Fruit fly (Drosophila melanogaster) whole organism, embryonic: ENCODE data around the gene CG7362.

Source experiments
- Atf3 ChIP-seq: fragments of 200-800 bp; sonication (Bioruptor generic); optimal IDR thresholded peaks from 3 replicates; lab custom pipeline; 2016; ENCODE audit warnings: missing biosample characterization, missing genetic modification characterization
- B-H2 ChIP-seq: fragments of 200-800 bp; sonication (Bioruptor generic); optimal IDR thresholded peaks from 2 replicates; lab custom pipeline; 2018; ENCODE audit warnings: missing biosample characterization, mild to moderate bottlenecking, missing genetic modification characterization
- CG10565 ChIP-seq: fragments of 200-800 bp; sonication (Bioruptor generic); optimal IDR thresholded peaks from 3 replicates; lab custom pipeline; 2016; ENCODE audit warnings: missing biosample characterization, mild to moderate bottlenecking, missing genetic modification characterization
- CG10959 ChIP-seq: fragments of 200-800 bp; sonication (Bioruptor generic); IDR thresholded peaks from 2 replicates; pipeline ENCODE4 v1.3.6; 2022; ENCODE audit warnings: missing biosample characterization, missing genetic modification characterization
- CG12659 ChIP-seq: fragments of 200-800 bp; sonication (Bioruptor generic); optimal IDR thresholded peaks from 3 replicates; lab custom pipeline; 2017; ENCODE audit warnings: mild to moderate bottlenecking, missing biosample characterization, missing genetic modification reagents, missing genetic modification characterization
- CG14014 ChIP-seq: fragments of 200-800 bp; sonication (Bioruptor generic); IDR thresholded peaks from 2 replicates; pipeline ENCODE4 v1.3.6; 2022; ENCODE audit warnings: missing biosample characterization, missing genetic modification characterization
- CG14860 ChIP-seq: fragments of 200-800 bp; sonication (Bioruptor generic); IDR thresholded peaks from 3 replicates; pipeline ENCODE4 v1.3.6; 2022; ENCODE audit warnings: missing biosample characterization, missing genetic modification characterization; ENCODE audit not compliant: partially characterized antibody
- CG15073 ChIP-seq: fragments of 200-800 bp; sonication (Bioruptor generic); optimal IDR thresholded peaks from 2 replicates; lab custom pipeline; 2016; ENCODE audit warnings: missing biosample characterization, missing genetic modification characterization
- CG15696 ChIP-seq: fragments of 200-800 bp; sonication (Bioruptor generic); optimal IDR thresholded peaks from 2 replicates; lab custom pipeline; 2019; ENCODE audit warnings: missing biosample characterization, mild to moderate bottlenecking, missing genetic modification characterization, moderate library complexity
- CG16813 ChIP-seq: fragments of 200-800 bp; sonication (Bioruptor generic); IDR thresholded peaks from 3 replicates; pipeline ENCODE4 v1.3.6; 2022; ENCODE audit warnings: missing biosample characterization, missing genetic modification characterization; ENCODE audit not compliant: partially characterized antibody
- CG1792 ChIP-seq: fragments of 200-800 bp; sonication (Bioruptor generic); optimal IDR thresholded peaks from 2 replicates; lab custom pipeline; 2016; ENCODE audit warnings: missing biosample characterization, missing genetic modification characterization
- CG30431 ChIP-seq: fragments of 200-800 bp; sonication (Bioruptor generic); optimal IDR thresholded peaks from 2 replicates; lab custom pipeline; 2017; ENCODE audit warnings: missing biosample characterization, missing genetic modification characterization
- CG31365 ChIP-seq: fragments of 200-800 bp; sonication (Bioruptor generic); optimal IDR thresholded peaks from 2 replicates; lab custom pipeline; 2018; ENCODE audit warnings: missing biosample characterization, mild to moderate bottlenecking, missing genetic modification characterization
- CG3726 ChIP-seq: fragments of 200-800 bp; sonication (Bioruptor generic); IDR thresholded peaks from 3 replicates; pipeline ENCODE4, ENCODE4 v1.3.6; 2022; ENCODE audit warnings: missing biosample characterization, missing genetic modification characterization
- CG6254 ChIP-seq: fragments of 200-800 bp; sonication (Bioruptor generic); optimal IDR thresholded peaks from 3 replicates; lab custom pipeline; 2017; ENCODE audit warnings: mild to moderate bottlenecking, missing biosample characterization, missing genetic modification reagents, missing genetic modification characterization
- CG6765 ChIP-seq: fragments of 200-800 bp; sonication (Bioruptor generic); optimal IDR thresholded peaks from 3 replicates; lab custom pipeline; 2017; ENCODE audit warnings: missing biosample characterization, mild to moderate bottlenecking, missing genetic modification characterization
- CG7357 ChIP-seq: fragments of 200-800 bp; sonication (Bioruptor generic); IDR thresholded peaks from 3 replicates; pipeline ENCODE4 v1.3.6; 2022; ENCODE audit warnings: missing biosample characterization, missing genetic modification characterization
- CG9797 ChIP-seq: fragments of 200-800 bp; sonication (Bioruptor generic); optimal IDR thresholded peaks from 3 replicates; lab custom pipeline; 2018; ENCODE audit warnings: missing biosample characterization, mild to moderate bottlenecking, missing genetic modification characterization
- CoRest ChIP-seq: fragments of 200-800 bp; sonication (Bioruptor generic); optimal IDR thresholded peaks from 3 replicates; lab custom pipeline; 2018; ENCODE audit warnings: missing biosample characterization, mild to moderate bottlenecking, missing genetic modification characterization, moderate library complexity
- D ChIP-seq, 2 experiments: fragments of 200-800 bp in 1 of 2; fragments of >200 bp in 1 of 2; sonication (Bioruptor generic) in 1 of 2; optimal IDR thresholded peaks; 2 replicates in 1 of 2; 3 replicates in 1 of 2; lab custom pipeline; 2017; ENCODE audit warnings: mild to moderate bottlenecking in 1 of 2, missing biosample characterization in 1 of 2, missing genetic modification characterization in 1 of 2, missing genetic modification reagents in 1 of 2
- Dll ChIP-seq: fragments of 200-800 bp; sonication (Bioruptor generic); IDR thresholded peaks from 4 replicates; pipeline ENCODE4 v1.3.6; 2022; ENCODE audit warnings: missing biosample characterization, missing genetic modification characterization; ENCODE audit not compliant: partially characterized antibody
- Elba2 ChIP-seq: fragments of 200-800 bp; sonication (Bioruptor generic); optimal IDR thresholded peaks from 3 replicates; lab custom pipeline; 2016; ENCODE audit warnings: missing biosample characterization, missing genetic modification characterization
- Ets65A ChIP-seq: fragments of 200-800 bp; sonication (Bioruptor generic); peaks from one replicate; lab custom pipeline; 2016; ENCODE audit warnings: missing biosample characterization, missing genetic modification characterization
- HmgD ChIP-seq: fragments of 200-800 bp; sonication (Bioruptor generic); optimal IDR thresholded peaks from 3 replicates; lab custom pipeline; 2016; ENCODE audit warnings: missing biosample characterization, missing genetic modification characterization
- Hr39 ChIP-seq: fragments of >200 bp; optimal IDR thresholded peaks from 2 replicates; lab custom pipeline; 2017
- Hsf ChIP-seq: fragments of 200-800 bp; sonication (Bioruptor generic); optimal IDR thresholded peaks from 3 replicates; lab custom pipeline; 2016; ENCODE audit warnings: missing biosample characterization, missing genetic modification characterization
- Lpt ChIP-seq: fragments of >200 bp; optimal IDR thresholded peaks from 2 replicates; lab custom pipeline; 2018; ENCODE audit warnings: missing biosample characterization, missing genetic modification characterization
- MTF-1 ChIP-seq: fragments of 200-800 bp; sonication (Bioruptor generic); optimal IDR thresholded peaks from 2 replicates; lab custom pipeline; 2018; ENCODE audit warnings: missing biosample characterization, mild to moderate bottlenecking, missing genetic modification characterization, borderline replicate concordance
- Taf1 ChIP-seq: fragments of 200-800 bp; sonication (Bioruptor generic); IDR thresholded peaks from 2 replicates; pipeline ENCODE4 v1.3.6; 2022; ENCODE audit warnings: missing biosample characterization, missing genetic modification characterization
- Trl ChIP-seq, 3 experiments: fragments of >200 bp in 2 of 3; fragments of 200-800 bp in 1 of 3; sonication (Bioruptor generic) in 1 of 3; optimal IDR thresholded peaks; 2 replicates in 1 of 3; 3 replicates in 2 of 3; lab custom pipeline; 2016 to 2017; ENCODE audit warnings: missing biosample characterization in 1 of 3, missing genetic modification characterization in 1 of 3
- ara ChIP-seq: fragments of 200-800 bp; sonication (Bioruptor generic); IDR thresholded peaks from 2 replicates; pipeline ENCODE4 v1.3.6; 2022; ENCODE audit warnings: missing biosample characterization, missing genetic modification characterization
- chm ChIP-seq: fragments of 200-800 bp; sonication (Bioruptor generic); IDR thresholded peaks from 2 replicates; pipeline ENCODE4 v1.3.6; 2022; ENCODE audit warnings: missing biosample characterization, missing genetic modification characterization
- crp ChIP-seq, 2 experiments: fragments of 200-800 bp; sonication (Bioruptor generic); optimal IDR thresholded peaks; 2 replicates in 1 of 2; 3 replicates in 1 of 2; lab custom pipeline; 2017; ENCODE audit warnings: missing biosample characterization in 2 of 2, missing genetic modification characterization in 2 of 2, mild to moderate bottlenecking in 1 of 2, moderate library complexity in 1 of 2
- emc ChIP-seq: fragments of 200-800 bp; sonication (Bioruptor generic); optimal IDR thresholded peaks from 2 replicates; lab custom pipeline; 2016; ENCODE audit warnings: missing biosample characterization, missing genetic modification characterization
- ftz-f1 ChIP-seq: fragments of 200-800 bp; sonication (Bioruptor generic); optimal IDR thresholded peaks from 2 replicates; lab custom pipeline; 2016; ENCODE audit warnings: missing biosample characterization, missing genetic modification characterization
- gsb-n ChIP-seq: fragments of 200-800 bp; sonication (Bioruptor generic); optimal IDR thresholded peaks from 3 replicates; lab custom pipeline; 2018; ENCODE audit warnings: missing biosample characterization, mild to moderate bottlenecking, missing genetic modification characterization
- kay ChIP-seq: fragments of 200-800 bp; sonication (Bioruptor generic); optimal IDR thresholded peaks from 2 replicates; lab custom pipeline; 2016; ENCODE audit warnings: missing biosample characterization, missing genetic modification characterization
- odd ChIP-seq: fragments of 200-800 bp; sonication (Bioruptor generic); optimal IDR thresholded peaks from 2 replicates; lab custom pipeline; 2017; ENCODE audit warnings: missing biosample characterization, mild to moderate bottlenecking, missing genetic modification characterization
- pan ChIP-seq, 4 experiments: fragments of >200 bp in 3 of 4; fragments of 200-800 bp in 1 of 4; sonication (Bioruptor generic) in 1 of 4; optimal IDR thresholded peaks in 3 of 4; IDR thresholded peaks in 1 of 4; 2 replicates each; pipeline versions ENCODE4 v1.3.6 to Lab custom; 2017 to 2022; ENCODE audit warnings: missing biosample characterization in 2 of 4, missing genetic modification characterization in 2 of 4, mixed read lengths in 1 of 4
- repo ChIP-seq: fragments of 200-800 bp; sonication (Bioruptor generic); optimal IDR thresholded peaks from 2 replicates; lab custom pipeline; 2016; ENCODE audit warnings: missing biosample characterization, missing genetic modification characterization
- seq ChIP-seq: fragments of 200-800 bp; sonication (Bioruptor generic); IDR thresholded peaks from 2 replicates; pipeline ENCODE4 v1.3.6; 2022; ENCODE audit warnings: missing biosample characterization, missing genetic modification characterization
- slou ChIP-seq: fragments of 200-800 bp; sonication (Bioruptor generic); optimal IDR thresholded peaks from 3 replicates; lab custom pipeline; 2016; ENCODE audit warnings: missing biosample characterization, missing genetic modification characterization
- so ChIP-seq: fragments of 200-800 bp; sonication (Bioruptor generic); IDR thresholded peaks from 3 replicates; pipeline ENCODE4 v1.3.6; 2022; ENCODE audit warnings: missing biosample characterization, missing genetic modification characterization
- tio ChIP-seq: fragments of 200-800 bp; sonication (Bioruptor generic); optimal IDR thresholded peaks from 2 replicates; lab custom pipeline; 2017; ENCODE audit warnings: missing biosample characterization, missing genetic modification characterization, inconsistent platforms
- tll ChIP-seq, 2 experiments: fragments of 200-800 bp in 1 of 2; fragments of >200 bp in 1 of 2; sonication (Bioruptor generic) in 1 of 2; optimal IDR thresholded peaks; 2 replicates each; lab custom pipeline; 2017 to 2019; ENCODE audit warnings: missing biosample characterization in 2 of 2, missing genetic modification characterization in 2 of 2, mild to moderate bottlenecking in 1 of 2, moderate library complexity in 1 of 2
- twi ChIP-seq: fragments of 200-800 bp; optimal IDR thresholded peaks from 2 replicates; lab custom pipeline; 2019; ENCODE audit warnings: missing biosample characterization, mild to moderate bottlenecking, missing genetic modification characterization, moderate library complexity
- usp ChIP-seq: fragments of >200 bp; optimal IDR thresholded peaks from 2 replicates; lab custom pipeline; 2017; ENCODE audit warnings: missing biosample characterization, missing genetic modification characterization
- wdn ChIP-seq: fragments of 200-800 bp; sonication (Bioruptor generic); IDR thresholded peaks from 2 replicates; pipeline ENCODE4 v1.3.6; 2022; ENCODE audit warnings: missing biosample characterization, missing genetic modification characterization

Gene CG7362

dm6 chr3R:14714147-14714903 is 39.9 kb downstream of the CG7362 start (continued):
- TF ChIP-seq CG31365, result no peak
- TF ChIP-seq Hsf (GFP tag; lab: Kevin White, UChicago), result no peak
- no peak for TF ChIP-seq tio (GFP tag; lab: Kevin White, UChicago)
- TF ChIP-seq CG14014 (GFP tag; lab: Robert Waterston, UW), result no peak
- TF ChIP-seq Ets65A, result no peak
- no peak for TF ChIP-seq emc (GFP tag; lab: Kevin White, UChicago)
- no peak for TF ChIP-seq crp (GFP tag; optimal IDR thresholded peaks at IDR 0.05; lab: Kevin White, UChicago)
- peak; percentile 38 to 69 for TF ChIP-seq Trl (optimal IDR thresholded peaks at IDR 0.05; lab: Kevin White, UChicago)
- peak; percentile 14 for TF ChIP-seq Trl (GFP tag; optimal IDR thresholded peaks at IDR 0.05; lab: Kevin White, UChicago)
- TF ChIP-seq ftz-f1, result no peak
- TF ChIP-seq odd (GFP tag; lab: Kevin White, UChicago), result peak; percentile 21
- TF ChIP-seq ara (GFP tag; lab: Robert Waterston, UW), result peak; percentile 60
- TF ChIP-seq twi (tag; lab: Kevin White, UChicago), result peak; percentile 42
- TF ChIP-seq CG15696 (tag; lab: Kevin White, UChicago), result peak; percentile 91
- TF ChIP-seq Taf1 (GFP tag; lab: Robert Waterston, UW), result no peak
- TF ChIP-seq MTF-1 (GFP tag; lab: Kevin White, UChicago), result peak; percentile 67
- no peak for TF ChIP-seq repo (GFP tag; lab: Kevin White, UChicago)
- no peak for TF ChIP-seq CG3726 (GFP tag; lab: Robert Waterston, UW)
- no peak for TF ChIP-seq wdn (GFP tag; lab: Robert Waterston, UW)
- TF ChIP-seq so (GFP tag; lab: Robert Waterston, UW), result no peak
- TF ChIP-seq CG9797, result peak; percentile 27
- TF ChIP-seq CG6254, result peak; percentile 89
- no peak for TF ChIP-seq slou (GFP tag; lab: Kevin White, UChicago)
- no peak for TF ChIP-seq B-H2 (GFP tag; lab: Kevin White, UChicago)
- peak; percentile 65 for TF ChIP-seq CoRest (tag; lab: Kevin White, UChicago)
- peak; percentile 85 for TF ChIP-seq CG10959
- no peak for TF ChIP-seq Lpt (GFP tag; lab: Kevin White, UChicago)
- no peak for TF ChIP-seq Dll
- no peak for TF ChIP-seq seq (GFP tag; lab: Robert Waterston, UW)
- no peak for TF ChIP-seq CG14860
- no peak for TF ChIP-seq kay
- no peak for TF ChIP-seq CG6765 (GFP tag; lab: Kevin White, UChicago)
- TF ChIP-seq HmgD (GFP tag; lab: Kevin White, UChicago), result no peak
- TF ChIP-seq Hr39 (lab: Kevin White, UChicago), result no peak
- no peak for TF ChIP-seq Atf3 (GFP tag; lab: Kevin White, UChicago)
- peak; percentile 86 for TF ChIP-seq chm
- no peak for TF ChIP-seq pan (optimal IDR thresholded peaks at IDR 0.05; lab: Kevin White, UChicago)
- TF ChIP-seq pan (GFP tag; optimal IDR thresholded peaks at IDR 0.05 in 1 of 2, IDR thresholded peaks at IDR 0.05 in 1 of 2), result peak in 1 of 2 experiments; percentile 49
- peak; percentile 18 for TF ChIP-seq CG10565
- TF ChIP-seq usp, result no peak
- no peak for TF ChIP-seq CG15073 (GFP tag; lab: Kevin White, UChicago)
- TF ChIP-seq CG1792 (GFP tag; lab: Kevin White, UChicago), result peak; percentile 30
- peak; percentile 80 for TF ChIP-seq gsb-n (tag; lab: Kevin White, UChicago)
- TF ChIP-seq Elba2 (GFP tag; lab: Kevin White, UChicago), result no peak
- no peak for TF ChIP-seq CG12659
- TF ChIP-seq tll (GFP tag; optimal IDR thresholded peaks at IDR 0.05; lab: Kevin White, UChicago), result peak in 1 of 2 experiments; percentile 68
- peak; percentile 24 for TF ChIP-seq CG30431 (GFP tag; lab: Kevin White, UChicago)
- peak; percentile 49; the same call in 1 of the 3 replicates for TF ChIP-seq CG7357 (GFP tag; lab: Robert Waterston, UW)
- no peak for TF ChIP-seq CG16813
- TF ChIP-seq D (optimal IDR thresholded peaks at IDR 0.05; lab: Kevin White, UChicago), result no peak
- peak; percentile 95 for TF ChIP-seq D (GFP tag; optimal IDR thresholded peaks at IDR 0.05; lab: Kevin White, UChicago)
